Worm (Caenorhabditis elegans): ENCODE measurements around the gene F20B6.6.

- TF ChIP-seq ceh-28 (tag; optimal IDR thresholded peaks at IDR 0.05) (no peak), aly-2 (tag; optimal IDR thresholded peaks at IDR 0.05) (no peak)
Measured at ce11 chrX:4214643-4215042, 12.6 kb upstream of the F20B6.6 start.
